Worm (Caenorhabditis elegans): ENCODE measurements around the gene lrr-1.

DNA sequence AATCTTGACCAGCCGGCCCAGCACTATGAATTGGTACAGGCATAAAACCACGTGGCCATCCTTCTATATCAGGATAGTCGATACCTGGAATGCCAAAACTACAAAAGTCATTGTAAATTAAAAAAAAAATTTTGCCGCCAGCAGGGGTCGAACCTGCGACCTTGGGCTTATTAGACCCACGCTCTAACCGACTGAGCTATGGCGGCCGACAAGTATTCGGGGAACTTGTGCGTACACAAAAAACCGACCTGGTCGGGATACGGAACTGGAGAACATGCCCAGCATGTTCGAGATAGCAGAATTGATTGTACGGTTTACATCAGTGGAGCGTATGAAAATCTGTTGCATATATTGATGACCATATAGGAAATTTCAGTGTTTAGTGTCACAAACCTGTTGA is 21.1 kb upstream of the lrr-1 start:
- TF ChIP-seq ces-1 (GFP tag; optimal IDR thresholded peaks at IDR 0.05) (no peak), ceh-82 (tag; optimal IDR thresholded peaks at IDR 0.05) (no peak), mdl-1 (tag; optimal IDR thresholded peaks at IDR 0.05) (peak in 1 of 2 experiments; percentile 55), pha-4 (GFP tag; IDR thresholded peaks at IDR 0.05) (peak; percentile 74; the same call in 1 of the 2 replicates), pha-4 (tag; optimal IDR thresholded peaks at IDR 0.05) (no peak), jun-1 (tag; optimal IDR thresholded peaks at IDR 0.05) (no peak), D1046.2 (GFP tag; IDR thresholded peaks at IDR 0.05) (peak; percentile 91), ceh-28 (tag; optimal IDR thresholded peaks at IDR 0.05) (no peak), lin-39 (tag; optimal IDR thresholded peaks at IDR 0.05) (no peak), snpc-1.2 (GFP tag; IDR thresholded peaks at IDR 0.05) (peak; percentile 77), fkh-10 (GFP tag; optimal IDR thresholded peaks at IDR 0.05) (no peak), daf-8 (GFP tag; IDR thresholded peaks at IDR 0.05) (no peak), pqm-1 (tag; optimal IDR thresholded peaks at IDR 0.05) (no peak), mep-1 (tag; optimal IDR thresholded peaks at IDR 0.05) (peak; percentile 76)
